Worm (Caenorhabditis elegans) whole organism, late embryonic: ENCODE data around the gene T04F3.3.

Experiments used
- lin-11 ChIP-seq: fragments of 200-800 bp; sonication (Bioruptor generic); optimal IDR thresholded peaks from 2 replicates; lab custom pipeline; 2018; ENCODE audit warnings: mild to moderate bottlenecking, missing genetic modification characterization, missing compliant biosample characterization
- odd-2 ChIP-seq: sonication (generic microtip); optimal IDR thresholded peaks from 2 replicates; lab custom pipeline; 2017; ENCODE audit warnings: antibody characterized with exemption, mild to moderate bottlenecking, missing genetic modification characterization, missing compliant biosample characterization
- syd-9 ChIP-seq: sonication (generic microtip); optimal IDR thresholded peaks from 2 replicates; lab custom pipeline; 2016; ENCODE audit warnings: mild to moderate bottlenecking, missing genetic modification characterization, moderate library complexity, missing compliant biosample characterization

DNA sequence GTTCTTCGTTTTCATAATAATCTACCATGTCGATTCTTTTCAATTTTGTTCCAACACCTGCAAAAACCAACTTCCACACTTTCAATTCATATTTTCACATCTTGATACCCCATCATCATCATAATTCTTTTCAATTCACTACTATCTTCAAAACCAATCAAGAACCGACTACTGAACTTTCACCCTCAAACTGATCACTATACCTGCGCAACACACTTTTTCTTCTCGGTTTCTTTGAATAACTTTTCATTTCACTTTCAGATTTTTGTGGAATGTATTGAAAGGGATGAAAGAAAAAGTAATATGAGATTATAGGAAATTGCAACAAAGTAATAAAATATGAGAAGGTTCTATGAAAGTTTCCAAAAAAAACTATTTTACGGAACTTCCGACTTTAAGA lies 17.7 kb upstream of the T04F3.3 start:
- TF ChIP-seq syd-9 (tag; lab: Kevin White, UChicago) (no peak), lin-11 (tag; lab: Kevin White, UChicago) (no peak), odd-2 (tag; lab: Kevin White, UChicago) (no peak)
